Fruit fly (Drosophila melanogaster) whole organism, prepupa: Measurements from ENCODE around the gene Hsp110.

Experiments used
- Blimp-1 ChIP-seq: fragments of 200-800 bp; sonication (Bioruptor generic); optimal IDR thresholded peaks from 3 replicates; lab custom pipeline; 2017; ENCODE audit warnings: missing biosample characterization, missing genetic modification characterization, mild to moderate bottlenecking, moderate library complexity, missing genetic modification reagents
- CG10631 ChIP-seq: fragments of 200-800 bp; sonication (Bioruptor generic); optimal IDR thresholded peaks from 2 replicates; lab custom pipeline; 2016; ENCODE audit warnings: missing biosample characterization, missing genetic modification characterization
- CG10669 ChIP-seq: fragments of 200-800 bp; sonication (Bioruptor generic); optimal IDR thresholded peaks from 3 replicates; lab custom pipeline; 2018; ENCODE audit warnings: missing biosample characterization, mild to moderate bottlenecking, missing genetic modification characterization, moderate library complexity
- CG11294 ChIP-seq: fragments of 200-800 bp; sonication (Bioruptor generic); IDR thresholded peaks from 2 replicates; pipeline ENCODE4 v1.3.6; 2022; ENCODE audit warnings: missing biosample characterization, missing genetic modification characterization
- CG11762 ChIP-seq: fragments of 200-800 bp; sonication (Bioruptor generic); optimal IDR thresholded peaks from 3 replicates; lab custom pipeline; 2016; ENCODE audit warnings: missing biosample characterization, missing genetic modification characterization; ENCODE audit not compliant: insufficient read depth
- CG11902 ChIP-seq: fragments of 200-800 bp; sonication (Bioruptor generic); optimal IDR thresholded peaks from 3 replicates; lab custom pipeline; 2016; ENCODE audit warnings: missing biosample characterization, missing genetic modification characterization
- CG15336 ChIP-seq: fragments of 200-800 bp; sonication (Bioruptor generic); IDR thresholded peaks from 2 replicates; pipeline ENCODE4 v1.3.6; 2022; ENCODE audit warnings: missing biosample characterization, missing genetic modification characterization
- CG1621 ChIP-seq: fragments of 200-800 bp; sonication (Bioruptor generic); optimal IDR thresholded peaks from 3 replicates; lab custom pipeline; 2018; ENCODE audit warnings: missing biosample characterization, mild to moderate bottlenecking, missing genetic modification characterization
- CG3032 ChIP-seq: fragments of 200-800 bp; optimal IDR thresholded peaks from 2 replicates; lab custom pipeline; 2019; ENCODE audit warnings: missing biosample characterization, mild to moderate bottlenecking, missing genetic modification characterization, moderate library complexity
- CG31627 ChIP-seq: fragments of 200-800 bp; sonication (Bioruptor generic); optimal IDR thresholded peaks from 3 replicates; lab custom pipeline; 2016; ENCODE audit warnings: missing biosample characterization, missing genetic modification characterization
- CG3919 ChIP-seq: fragments of 200-800 bp; sonication (Bioruptor generic); optimal IDR thresholded peaks from 3 replicates; lab custom pipeline; 2016; ENCODE audit warnings: missing biosample characterization, missing genetic modification characterization
- CG4318 ChIP-seq: fragments of 200-800 bp; sonication (Bioruptor generic); optimal IDR thresholded peaks from 3 replicates; lab custom pipeline; 2017; ENCODE audit warnings: missing biosample characterization, mild to moderate bottlenecking, missing genetic modification characterization
- CG6276 ChIP-seq: fragments of 200-800 bp; sonication (Bioruptor generic); optimal IDR thresholded peaks from 2 replicates; lab custom pipeline; 2017; ENCODE audit warnings: missing biosample characterization, mild to moderate bottlenecking, missing genetic modification characterization
- CG6792 ChIP-seq: fragments of 200-800 bp; sonication (Bioruptor generic); optimal IDR thresholded peaks from 3 replicates; lab custom pipeline; 2016; ENCODE audit warnings: missing biosample characterization, missing genetic modification characterization
- CG6808 ChIP-seq: fragments of 200-800 bp; sonication (Bioruptor generic); optimal IDR thresholded peaks from 3 replicates; lab custom pipeline; 2017; ENCODE audit warnings: missing biosample characterization, missing genetic modification characterization, mild to moderate bottlenecking, moderate library complexity, missing genetic modification reagents
- CG6854 ChIP-seq: fragments of 200-800 bp; sonication (Bioruptor generic); optimal IDR thresholded peaks from 2 replicates; lab custom pipeline; 2017; ENCODE audit warnings: missing biosample characterization, mild to moderate bottlenecking, missing genetic modification characterization
- CG7368 ChIP-seq: fragments of 200-800 bp; sonication (Bioruptor generic); optimal IDR thresholded peaks from 3 replicates; lab custom pipeline; 2016; ENCODE audit warnings: missing biosample characterization, missing genetic modification characterization
- CG8119 ChIP-seq: fragments of 200-800 bp; sonication (Bioruptor generic); IDR thresholded peaks from 3 replicates; pipeline ENCODE4 v1.3.6; 2022; ENCODE audit warnings: missing biosample characterization, missing genetic modification characterization
- CG8319 ChIP-seq: fragments of 200-800 bp; sonication (Bioruptor generic); optimal IDR thresholded peaks from 3 replicates; lab custom pipeline; 2016; ENCODE audit warnings: missing biosample characterization, missing genetic modification characterization
- CG8632 ChIP-seq: fragments of 200-800 bp; sonication (Bioruptor generic); optimal IDR thresholded peaks from 3 replicates; lab custom pipeline; 2016; ENCODE audit warnings: missing biosample characterization, missing genetic modification characterization
- CG9139 ChIP-seq: fragments of 200-800 bp; sonication (Bioruptor generic); optimal IDR thresholded peaks from 3 replicates; lab custom pipeline; 2017; ENCODE audit warnings: missing biosample characterization, mild to moderate bottlenecking, missing genetic modification characterization
- Eip75B ChIP-seq: fragments of 200-800 bp; sonication (Bioruptor generic); optimal IDR thresholded peaks from 3 replicates; lab custom pipeline; 2016; ENCODE audit warnings: missing biosample characterization, missing genetic modification characterization
- Eip78C ChIP-seq: fragments of 200-800 bp; sonication (Bioruptor generic); peaks from one replicate; lab custom pipeline; 2016; ENCODE audit warnings: missing biosample characterization, missing genetic modification characterization
- Eip93F ChIP-seq: fragments of 200-800 bp; sonication (Bioruptor generic); optimal IDR thresholded peaks from 2 replicates; lab custom pipeline; 2016; ENCODE audit warnings: missing biosample characterization, mild to moderate bottlenecking, missing genetic modification characterization
- Ets21C ChIP-seq: fragments of 200-800 bp; sonication (Bioruptor generic); optimal IDR thresholded peaks from 3 replicates; lab custom pipeline; 2016; ENCODE audit warnings: missing biosample characterization, missing genetic modification characterization
- Ets96B ChIP-seq: fragments of 200-800 bp; optimal IDR thresholded peaks from 2 replicates; lab custom pipeline; 2019; ENCODE audit warnings: missing biosample characterization, mild to moderate bottlenecking, missing genetic modification characterization, moderate library complexity
- Gug ChIP-seq: fragments of 200-800 bp; sonication (Bioruptor generic); IDR thresholded peaks from 2 replicates; pipeline ENCODE4 v1.3.6; 2022; ENCODE audit warnings: missing biosample characterization, missing genetic modification characterization
- Hr38 ChIP-seq: sonication (Bioruptor generic); optimal IDR thresholded peaks from 2 replicates; lab custom pipeline; 2016; ENCODE audit warnings: missing biosample characterization, missing genetic modification characterization
- Hr39 ChIP-seq: fragments of 200-800 bp; sonication (Bioruptor generic); optimal IDR thresholded peaks from 2 replicates; lab custom pipeline; 2016; ENCODE audit warnings: missing biosample characterization, missing genetic modification characterization
- Hr4 ChIP-seq: fragments of 200-800 bp; sonication (Bioruptor generic); optimal IDR thresholded peaks from 3 replicates; lab custom pipeline; 2016; ENCODE audit warnings: missing biosample characterization, missing genetic modification characterization
- OdsH ChIP-seq: fragments of 200-800 bp; sonication (Bioruptor generic); optimal IDR thresholded peaks from 3 replicates; lab custom pipeline; 2016; ENCODE audit warnings: missing biosample characterization, missing genetic modification characterization
- Smox ChIP-seq: fragments of 200-800 bp; sonication (Bioruptor generic); optimal IDR thresholded peaks from 3 replicates; lab custom pipeline; 2016; ENCODE audit warnings: missing biosample characterization, missing genetic modification characterization
- Sox102F ChIP-seq: fragments of 200-800 bp; sonication (Bioruptor generic); optimal IDR thresholded peaks from 2 replicates; lab custom pipeline; 2016; ENCODE audit warnings: missing biosample characterization, mild to moderate bottlenecking, missing genetic modification characterization
- Sox15 ChIP-seq: fragments of 200-800 bp; sonication (Bioruptor generic); optimal IDR thresholded peaks from 3 replicates; lab custom pipeline; 2016; ENCODE audit warnings: missing biosample characterization, missing genetic modification characterization
- achi ChIP-seq: fragments of 200-800 bp; sonication (Bioruptor generic); optimal IDR thresholded peaks from 3 replicates; lab custom pipeline; 2016; ENCODE audit warnings: missing biosample characterization, missing genetic modification characterization
- acj6 ChIP-seq: fragments of 200-800 bp; sonication (Bioruptor generic); optimal IDR thresholded peaks from 3 replicates; lab custom pipeline; 2016; ENCODE audit warnings: missing biosample characterization, missing genetic modification characterization
- cyc ChIP-seq: fragments of 200-800 bp; sonication (Bioruptor generic); optimal IDR thresholded peaks from 3 replicates; lab custom pipeline; 2016; ENCODE audit warnings: missing biosample characterization, missing genetic modification characterization
- dac ChIP-seq: fragments of 200-800 bp; sonication (Bioruptor generic); optimal IDR thresholded peaks from 2 replicates; lab custom pipeline; 2017; ENCODE audit warnings: missing biosample characterization, mild to moderate bottlenecking, missing genetic modification characterization
- esn ChIP-seq: fragments of 200-800 bp; sonication (Bioruptor generic); optimal IDR thresholded peaks from 2 replicates; lab custom pipeline; 2016; ENCODE audit warnings: missing biosample characterization, mild to moderate bottlenecking, missing genetic modification characterization, moderate library complexity
- fd85E ChIP-seq: fragments of 200-800 bp; sonication (Bioruptor generic); optimal IDR thresholded peaks from 3 replicates; lab custom pipeline; 2016; ENCODE audit warnings: missing biosample characterization, missing genetic modification characterization
- fkh ChIP-seq: fragments of 200-800 bp; sonication (Bioruptor generic); optimal IDR thresholded peaks from 3 replicates; lab custom pipeline; 2017; ENCODE audit warnings: missing biosample characterization, mild to moderate bottlenecking, missing genetic modification characterization, moderate library complexity
- lz ChIP-seq: fragments of 200-800 bp; sonication (Bioruptor generic); optimal IDR thresholded peaks from 3 replicates; lab custom pipeline; 2016; ENCODE audit warnings: missing biosample characterization, missing genetic modification characterization
- net ChIP-seq: fragments of 200-800 bp; sonication (Bioruptor generic); optimal IDR thresholded peaks from 3 replicates; lab custom pipeline; 2016; ENCODE audit warnings: missing biosample characterization, missing genetic modification characterization
- pdm3 ChIP-seq: fragments of 200-800 bp; sonication (Bioruptor generic); optimal IDR thresholded peaks from 3 replicates; lab custom pipeline; 2016; ENCODE audit warnings: missing biosample characterization, missing genetic modification characterization
- salr ChIP-seq, 2 experiments: fragments of 200-800 bp; sonication (Bioruptor generic); optimal IDR thresholded peaks; 3 replicates each; lab custom pipeline; 2016 to 2018; ENCODE audit warnings: missing biosample characterization in 2 of 2, missing genetic modification characterization in 2 of 2, mild to moderate bottlenecking in 1 of 2
- spab ChIP-seq: fragments of 200-800 bp; sonication (Bioruptor generic); optimal IDR thresholded peaks from 2 replicates; lab custom pipeline; 2017; ENCODE audit warnings: missing biosample characterization, mild to moderate bottlenecking, missing genetic modification characterization, missing genetic modification reagents
- ss ChIP-seq, 2 experiments: fragments of 200-800 bp; sonication (Bioruptor generic); optimal IDR thresholded peaks; 2 replicates in 1 of 2; 3 replicates in 1 of 2; lab custom pipeline; 2017 to 2018; ENCODE audit warnings: mild to moderate bottlenecking in 2 of 2, missing biosample characterization in 2 of 2, missing genetic modification characterization in 2 of 2, moderate library complexity in 1 of 2
- svp ChIP-seq: fragments of 200-800 bp; sonication (Bioruptor generic); peaks from one replicate; lab custom pipeline; 2016; ENCODE audit warnings: missing biosample characterization, missing genetic modification characterization
- topi ChIP-seq: fragments of 200-800 bp; sonication (Bioruptor generic); optimal IDR thresholded peaks from 3 replicates; lab custom pipeline; 2016; ENCODE audit warnings: missing biosample characterization, missing genetic modification characterization
- vri ChIP-seq: fragments of 200-800 bp; sonication (Bioruptor generic); optimal IDR thresholded peaks from 3 replicates; lab custom pipeline; 2016; ENCODE audit warnings: missing biosample characterization, mild to moderate bottlenecking, missing genetic modification characterization

Gene Hsp110

DNA sequence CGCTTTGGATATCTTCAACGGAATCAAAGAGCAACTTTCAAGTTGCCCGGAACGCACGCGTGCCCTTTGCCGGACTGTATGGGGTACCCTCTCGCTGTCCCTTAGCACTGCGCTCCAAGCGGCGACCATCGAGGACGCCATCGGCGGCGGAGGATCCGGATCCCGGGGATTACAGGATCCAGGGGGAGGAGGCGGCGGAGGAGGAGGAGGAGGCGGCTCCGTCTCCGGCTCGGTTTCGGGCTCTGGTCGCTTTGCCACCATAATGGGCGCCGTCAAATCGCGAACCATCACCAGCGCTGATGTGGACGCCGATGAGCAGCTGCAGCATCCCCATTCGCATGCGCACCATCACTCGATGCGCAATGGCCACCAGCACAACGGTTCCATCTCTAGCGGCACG lies 17.0 kb downstream of the Hsp110 start:
- no peak for TF ChIP-seq CG10669
- no peak for TF ChIP-seq achi (GFP tag; lab: Kevin White, UChicago)
- TF ChIP-seq cyc = no peak
- no peak for TF ChIP-seq fd85E
- no peak for TF ChIP-seq Hr39
- no peak for TF ChIP-seq topi (GFP tag; lab: Kevin White, UChicago)

DNA sequence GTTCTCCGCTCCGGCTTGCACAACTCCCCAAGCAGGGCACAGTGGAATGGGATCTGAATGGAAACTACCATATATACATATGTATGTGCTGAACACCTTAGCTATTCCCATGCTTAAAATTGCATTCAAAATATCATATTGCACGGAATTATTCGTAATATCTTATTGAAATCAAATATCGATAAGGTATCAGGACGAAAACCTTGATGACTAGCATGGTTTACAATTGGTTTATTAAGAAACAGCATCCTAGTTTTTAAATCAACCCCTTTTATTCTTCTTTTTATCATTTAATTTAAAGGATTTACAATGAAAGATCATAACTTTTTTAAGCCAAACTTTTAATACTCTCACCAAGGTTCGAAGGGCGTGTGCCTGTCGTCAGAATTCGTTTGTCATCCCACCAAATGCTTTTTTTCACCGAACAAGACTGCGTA lies 18.5 kb downstream of the Hsp110 start:
- TF ChIP-seq CG10631 = peak; percentile 18
- no peak for TF ChIP-seq Hr38
- TF ChIP-seq Gug (GFP tag; lab: Robert Waterston, UW) = no peak
- TF ChIP-seq CG11902 (GFP tag; lab: Kevin White, UChicago) = peak; percentile 25
- no peak for TF ChIP-seq Eip93F (GFP tag; lab: Kevin White, UChicago)
- TF ChIP-seq Smox (GFP tag; lab: Kevin White, UChicago) = peak; percentile 64
- TF ChIP-seq salr (GFP tag; optimal IDR thresholded peaks at IDR 0.05; lab: Kevin White, UChicago) = no peak
- peak; percentile 69 for TF ChIP-seq lz (GFP tag; lab: Kevin White, UChicago)
- TF ChIP-seq CG9139 (GFP tag; lab: Kevin White, UChicago) = no peak
- no peak for TF ChIP-seq CG6276
- TF ChIP-seq spab (GFP tag; lab: Kevin White, UChicago) = no peak
- no peak for TF ChIP-seq Blimp-1
- TF ChIP-seq svp (GFP tag; lab: Kevin White, UChicago) = peak; percentile 88
- peak; percentile 74 for TF ChIP-seq Sox102F (GFP tag; lab: Kevin White, UChicago)
- TF ChIP-seq achi (GFP tag; lab: Kevin White, UChicago) = peak; percentile 55
- TF ChIP-seq Hr4 (GFP tag; lab: Kevin White, UChicago) = no peak
- TF ChIP-seq Ets96B (tag; lab: Kevin White, UChicago) = peak; percentile 14
- no peak for TF ChIP-seq CG6854 (GFP tag; lab: Kevin White, UChicago)
- TF ChIP-seq pdm3 (GFP tag; lab: Kevin White, UChicago) = peak; percentile 52
- TF ChIP-seq Ets21C (GFP tag; lab: Kevin White, UChicago) = peak; percentile 67
- no peak for TF ChIP-seq CG8119
- no peak for TF ChIP-seq CG10669
- TF ChIP-seq Eip75B (GFP tag; lab: Kevin White, UChicago) = peak; percentile 58
- TF ChIP-seq CG1621 (tag; lab: Kevin White, UChicago) = no peak
- peak; percentile 60 for TF ChIP-seq acj6
- peak; percentile 56 for TF ChIP-seq CG3919
- TF ChIP-seq esn (GFP tag; lab: Kevin White, UChicago) = peak; percentile 77
- TF ChIP-seq vri (GFP tag; lab: Kevin White, UChicago) = peak; percentile 27
- TF ChIP-seq CG4318 (GFP tag; lab: Kevin White, UChicago) = no peak
- no peak for TF ChIP-seq fkh
- TF ChIP-seq OdsH (GFP tag; lab: Kevin White, UChicago) = peak; percentile 47
- no peak for TF ChIP-seq CG11294 (GFP tag; lab: Robert Waterston, UW)
- peak; percentile 15 for TF ChIP-seq CG8319 (GFP tag; lab: Kevin White, UChicago)
- peak; percentile 30 for TF ChIP-seq CG3032
- TF ChIP-seq CG11762 = peak; percentile 8
- TF ChIP-seq Sox15 = peak; percentile 42
- peak in 1 of 2 experiments; percentile 10 for TF ChIP-seq ss (GFP tag; optimal IDR thresholded peaks at IDR 0.05; lab: Kevin White, UChicago)
- TF ChIP-seq CG6792 (GFP tag; lab: Kevin White, UChicago) = peak; percentile 53
- peak; percentile 52 for TF ChIP-seq CG8632 (GFP tag; lab: Kevin White, UChicago)
- peak; percentile 66 for TF ChIP-seq Eip78C (GFP tag; lab: Kevin White, UChicago)
- peak; percentile 38 for TF ChIP-seq CG6808 (GFP tag; lab: Kevin White, UChicago)
- TF ChIP-seq CG7368 = peak; percentile 4
- peak; percentile 27 for TF ChIP-seq net (GFP tag; lab: Kevin White, UChicago)
- peak; percentile 77 for TF ChIP-seq CG31627 (GFP tag; lab: Kevin White, UChicago)
- TF ChIP-seq CG15336 (GFP tag; lab: Robert Waterston, UW) = no peak
- peak; percentile 38 for TF ChIP-seq cyc
- no peak for TF ChIP-seq fd85E
- TF ChIP-seq dac (GFP tag; lab: Kevin White, UChicago) = no peak
- peak; percentile 72 for TF ChIP-seq Hr39
